Fruit fly (Drosophila melanogaster) whole organism, embryonic: ENCODE data around the gene MAGE.

Source experiments
- Mrtf ChIP-seq: fragments of 200-800 bp; sonication (Bioruptor generic); IDR thresholded peaks from 3 replicates; pipeline ENCODE4 v1.3.6; 2022; ENCODE audit warnings: missing biosample characterization, missing genetic modification characterization
- Oaz ChIP-seq: fragments of 200-800 bp; sonication (Bioruptor generic); IDR thresholded peaks from 2 replicates; pipeline ENCODE4 v1.3.6; 2022; ENCODE audit warnings: missing biosample characterization, missing genetic modification characterization
- Oli ChIP-seq: fragments of 200-800 bp; sonication (Bioruptor generic); optimal IDR thresholded peaks from 2 replicates; lab custom pipeline; 2018; ENCODE audit warnings: missing biosample characterization, mild to moderate bottlenecking, missing genetic modification characterization, moderate library complexity
- eyg ChIP-seq: fragments of 200-800 bp; sonication (Bioruptor generic); optimal IDR thresholded peaks from 3 replicates; lab custom pipeline; 2016; ENCODE audit warnings: missing biosample characterization, missing genetic modification characterization

DNA sequence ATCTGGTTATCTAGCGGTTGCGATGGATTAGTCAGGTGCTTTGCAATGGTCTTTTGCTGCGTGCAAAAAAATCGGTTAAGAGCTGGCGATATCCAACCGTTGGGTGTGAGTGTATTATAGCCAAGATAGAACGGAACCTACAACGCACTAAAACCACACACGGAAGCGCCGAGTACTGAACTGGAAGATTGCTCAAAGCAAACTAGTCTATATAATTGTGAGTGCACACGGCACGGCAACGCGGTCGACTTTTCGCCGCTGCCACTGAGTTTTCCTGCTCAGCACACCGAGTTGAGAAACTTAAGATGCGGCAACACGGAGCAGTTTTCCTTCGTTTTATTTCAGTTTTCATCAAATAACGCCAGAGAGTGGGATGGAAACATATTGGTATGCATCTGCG is 38.5 kb downstream of the MAGE start:
- TF ChIP-seq Oaz: no peak
- no peak for TF ChIP-seq eyg (GFP tag; lab: Kevin White, UChicago)
- TF ChIP-seq Mrtf: no peak
- TF ChIP-seq Oli (tag; lab: Kevin White, UChicago): no peak
